Fruit fly (Drosophila melanogaster) whole organism, embryonic: ENCODE measurements around the gene mRpS31.

Experiments
- ATbp ChIP-seq: fragments of 200-800 bp; sonication (Bioruptor generic); optimal IDR thresholded peaks from 2 replicates; lab custom pipeline; 2017; ENCODE audit warnings: missing biosample characterization, mild to moderate bottlenecking, missing genetic modification characterization, missing genetic modification reagents
- Bgb ChIP-seq: fragments of 200-800 bp; sonication (Bioruptor generic); IDR thresholded peaks from 2 replicates; pipeline ENCODE4 v1.3.6; 2022; ENCODE audit warnings: missing biosample characterization, missing genetic modification characterization; ENCODE audit not compliant: partially characterized antibody
- CG10462 ChIP-seq: fragments of 200-800 bp; sonication (Bioruptor generic); optimal IDR thresholded peaks from 2 replicates; lab custom pipeline; 2016; ENCODE audit warnings: missing biosample characterization, missing genetic modification characterization
- CG10654 ChIP-seq: fragments of 200-800 bp; sonication (Bioruptor generic); optimal IDR thresholded peaks from 2 replicates; lab custom pipeline; 2016; ENCODE audit warnings: missing biosample characterization, missing genetic modification characterization
- CG11723 ChIP-seq: fragments of 200-800 bp; sonication (Bioruptor generic); optimal IDR thresholded peaks from 2 replicates; lab custom pipeline; 2017; ENCODE audit warnings: missing biosample characterization, mild to moderate bottlenecking, missing genetic modification characterization
- CG12155 ChIP-seq: fragments of 200-800 bp; sonication (Bioruptor generic); optimal IDR thresholded peaks from 3 replicates; lab custom pipeline; 2016; ENCODE audit warnings: missing biosample characterization, missing genetic modification characterization
- CG12659 ChIP-seq: fragments of 200-800 bp; sonication (Bioruptor generic); optimal IDR thresholded peaks from 3 replicates; lab custom pipeline; 2017; ENCODE audit warnings: mild to moderate bottlenecking, missing biosample characterization, missing genetic modification reagents, missing genetic modification characterization
- CG13624 ChIP-seq: fragments of 200-800 bp; sonication (Bioruptor generic); optimal IDR thresholded peaks from 2 replicates; lab custom pipeline; 2016; ENCODE audit warnings: missing biosample characterization, missing genetic modification characterization
- CG14667 ChIP-seq: fragments of 200-800 bp; sonication (Bioruptor generic); IDR thresholded peaks from 2 replicates; pipeline ENCODE4 v1.3.6; 2022; ENCODE audit warnings: missing biosample characterization, missing genetic modification characterization
- CG14710 ChIP-seq: fragments of 200-800 bp; sonication (Bioruptor generic); optimal IDR thresholded peaks from 3 replicates; lab custom pipeline; 2019; ENCODE audit warnings: missing biosample characterization, mild to moderate bottlenecking, missing genetic modification characterization, moderate library complexity
- CG14860 ChIP-seq: fragments of 200-800 bp; sonication (Bioruptor generic); IDR thresholded peaks from 3 replicates; pipeline ENCODE4 v1.3.6; 2022; ENCODE audit warnings: missing biosample characterization, missing genetic modification characterization; ENCODE audit not compliant: partially characterized antibody
- CG15696 ChIP-seq: fragments of 200-800 bp; sonication (Bioruptor generic); optimal IDR thresholded peaks from 2 replicates; lab custom pipeline; 2019; ENCODE audit warnings: missing biosample characterization, mild to moderate bottlenecking, missing genetic modification characterization, moderate library complexity
- CG17359 ChIP-seq: fragments of 200-800 bp; sonication (Bioruptor generic); optimal IDR thresholded peaks from 3 replicates; lab custom pipeline; 2018; ENCODE audit warnings: missing biosample characterization, mild to moderate bottlenecking, missing genetic modification characterization, moderate library complexity
- CG2875 ChIP-seq: fragments of 200-800 bp; sonication (Bioruptor generic); optimal IDR thresholded peaks from 2 replicates; lab custom pipeline; 2017; ENCODE audit warnings: missing biosample characterization, mild to moderate bottlenecking, missing genetic modification characterization, missing genetic modification reagents
- CG33213 ChIP-seq: fragments of 200-800 bp; sonication (Bioruptor generic); optimal IDR thresholded peaks from 3 replicates; lab custom pipeline; 2016; ENCODE audit warnings: missing biosample characterization, missing genetic modification characterization
- CG6654 ChIP-seq: fragments of 200-800 bp; sonication (Bioruptor generic); optimal IDR thresholded peaks from 2 replicates; lab custom pipeline; 2017; ENCODE audit warnings: missing biosample characterization, mild to moderate bottlenecking, missing genetic modification characterization
- CG7963 ChIP-seq: fragments of 200-800 bp; sonication (Bioruptor generic); IDR thresholded peaks from 3 replicates; pipeline ENCODE4 v1.3.6; 2022; ENCODE audit warnings: missing biosample characterization, missing genetic modification characterization; ENCODE audit not compliant: partially characterized antibody
- CG7987 ChIP-seq: fragments of 200-800 bp; sonication (Bioruptor generic); optimal IDR thresholded peaks from 2 replicates; lab custom pipeline; 2018; ENCODE audit warnings: missing biosample characterization, mild to moderate bottlenecking, missing genetic modification characterization, moderate library complexity
- Fer1 ChIP-seq: fragments of 200-800 bp; sonication (Bioruptor generic); optimal IDR thresholded peaks from 2 replicates; lab custom pipeline; 2017; ENCODE audit warnings: missing biosample characterization, mild to moderate bottlenecking, missing genetic modification characterization
- Gsc ChIP-seq: fragments of 200-800 bp; sonication (Bioruptor generic); IDR thresholded peaks from 2 replicates; pipeline ENCODE4 v1.3.6; 2022; ENCODE audit warnings: missing biosample characterization, missing genetic modification characterization
- Gug ChIP-seq: fragments of 200-800 bp; sonication (Bioruptor generic); IDR thresholded peaks from 4 replicates; pipeline ENCODE4 v1.3.6; 2022; ENCODE audit warnings: missing biosample characterization, missing genetic modification characterization
- H15 ChIP-seq: fragments of 200-800 bp; sonication (Bioruptor generic); IDR thresholded peaks from 3 replicates; pipeline ENCODE4 v1.3.6; 2022; ENCODE audit warnings: missing biosample characterization, missing genetic modification characterization
- Jarid2 ChIP-seq: fragments of 200-800 bp; sonication (Bioruptor generic); optimal IDR thresholded peaks from 3 replicates; lab custom pipeline; 2017; ENCODE audit warnings: mild to moderate bottlenecking, missing biosample characterization, missing genetic modification reagents, missing genetic modification characterization
- Med ChIP-seq: fragments of 200-800 bp; sonication (Bioruptor generic); peaks from one replicate; lab custom pipeline; 2016; ENCODE audit warnings: missing biosample characterization, missing genetic modification characterization, mild to moderate bottlenecking, inconsistent platforms, moderate library complexity
- Myb ChIP-seq: fragments of 200-800 bp; sonication (Bioruptor generic); optimal IDR thresholded peaks from 2 replicates; lab custom pipeline; 2016; ENCODE audit warnings: missing biosample characterization, missing genetic modification characterization
- Nf-YB ChIP-seq: fragments of 200-800 bp; sonication (Bioruptor generic); optimal IDR thresholded peaks from 3 replicates; lab custom pipeline; 2019; ENCODE audit warnings: missing biosample characterization, mild to moderate bottlenecking, missing genetic modification characterization, moderate library complexity
- Ptx1 ChIP-seq: fragments of 200-800 bp; sonication (Bioruptor generic); IDR thresholded peaks from 2 replicates; pipeline ENCODE4 v1.3.6; 2022; ENCODE audit warnings: missing biosample characterization, missing genetic modification characterization
- Rx ChIP-seq: fragments of 200-800 bp; sonication (Bioruptor generic); IDR thresholded peaks from 2 replicates; pipeline ENCODE4 v1.3.6; 2022; ENCODE audit warnings: missing biosample characterization, missing genetic modification characterization
- Sry-δ ChIP-seq: fragments of 200-800 bp; sonication (Bioruptor generic); optimal IDR thresholded peaks from 2 replicates; lab custom pipeline; 2016; ENCODE audit warnings: missing biosample characterization, missing genetic modification characterization
- Stat92E ChIP-seq, 3 experiments: fragments of >200 bp in 2 of 3; fragments of 200-800 bp in 1 of 3; sonication (Bioruptor generic) in 1 of 3; optimal IDR thresholded peaks; 2 replicates each; lab custom pipeline; 2017 to 2019; ENCODE audit warnings: missing biosample characterization in 3 of 3, missing genetic modification characterization in 3 of 3, mild to moderate bottlenecking in 1 of 3, moderate library complexity in 1 of 3
- Taf1 ChIP-seq: fragments of 200-800 bp; sonication (Bioruptor generic); IDR thresholded peaks from 2 replicates; pipeline ENCODE4 v1.3.6; 2022; ENCODE audit warnings: missing biosample characterization, missing genetic modification characterization
- bbx ChIP-seq: fragments of 200-800 bp; sonication (Bioruptor generic); IDR thresholded peaks from 2 replicates; pipeline ENCODE4 v1.3.6; 2022; ENCODE audit warnings: missing biosample characterization, missing genetic modification characterization; ENCODE audit not compliant: partially characterized antibody
- cato ChIP-seq: fragments of 200-800 bp; sonication (Bioruptor generic); optimal IDR thresholded peaks from 2 replicates; lab custom pipeline; 2016; ENCODE audit warnings: missing biosample characterization, missing genetic modification characterization, borderline replicate concordance
- chinmo ChIP-seq: fragments of 200-800 bp; sonication (Bioruptor generic); IDR thresholded peaks from 4 replicates; pipeline ENCODE4 v1.3.6; 2022; ENCODE audit warnings: missing biosample characterization, missing genetic modification characterization; ENCODE audit not compliant: partially characterized antibody
- chm ChIP-seq: fragments of 200-800 bp; sonication (Bioruptor generic); IDR thresholded peaks from 2 replicates; pipeline ENCODE4 v1.3.6; 2022; ENCODE audit warnings: missing biosample characterization, missing genetic modification characterization
- ci ChIP-seq: fragments of 200-800 bp; sonication (Bioruptor generic); IDR thresholded peaks from 3 replicates; pipeline ENCODE4 v1.3.6; 2022; ENCODE audit warnings: missing biosample characterization, missing genetic modification characterization
- fd3F ChIP-seq: fragments of 200-800 bp; sonication (Bioruptor generic); optimal IDR thresholded peaks from 2 replicates; lab custom pipeline; 2018; ENCODE audit warnings: missing biosample characterization, mild to moderate bottlenecking, missing genetic modification characterization, moderate library complexity
- inv ChIP-seq: fragments of 200-800 bp; sonication (Bioruptor generic); IDR thresholded peaks from 2 replicates; pipeline ENCODE4 v1.3.6; 2022; ENCODE audit warnings: missing biosample characterization, missing genetic modification characterization; ENCODE audit not compliant: partially characterized antibody
- nmo ChIP-seq: fragments of 200-800 bp; sonication (Bioruptor generic); optimal IDR thresholded peaks from 2 replicates; lab custom pipeline; 2018; ENCODE audit warnings: missing biosample characterization, mild to moderate bottlenecking, missing genetic modification characterization, moderate library complexity
- p53 ChIP-seq: fragments of 200-800 bp; sonication (Bioruptor generic); optimal IDR thresholded peaks from 2 replicates; lab custom pipeline; 2016; ENCODE audit warnings: missing biosample characterization, missing genetic modification characterization
- pfk ChIP-seq: fragments of 200-800 bp; sonication (Bioruptor generic); optimal IDR thresholded peaks from 2 replicates; lab custom pipeline; 2018; ENCODE audit warnings: missing biosample characterization, mild to moderate bottlenecking, missing genetic modification characterization, moderate library complexity
- phol ChIP-seq: fragments of 200-800 bp; sonication (Bioruptor generic); optimal IDR thresholded peaks from 3 replicates; lab custom pipeline; 2018; ENCODE audit warnings: missing biosample characterization, mild to moderate bottlenecking, missing genetic modification characterization, moderate library complexity
- pita ChIP-seq: fragments of 200-800 bp; sonication (Bioruptor generic); optimal IDR thresholded peaks from 2 replicates; lab custom pipeline; 2017; ENCODE audit warnings: missing biosample characterization, mild to moderate bottlenecking, missing genetic modification characterization
- pnt ChIP-seq: fragments of 200-800 bp; sonication (Bioruptor generic); optimal IDR thresholded peaks from 3 replicates; lab custom pipeline; 2016; ENCODE audit warnings: missing biosample characterization, missing genetic modification characterization
- sisA ChIP-seq: fragments of 200-800 bp; sonication (Bioruptor generic); IDR thresholded peaks from 2 replicates; pipeline ENCODE4 v1.3.6; 2022; ENCODE audit warnings: missing biosample characterization, missing genetic modification characterization
- stwl ChIP-seq: fragments of 200-800 bp; sonication (Bioruptor generic); optimal IDR thresholded peaks from 3 replicates; lab custom pipeline; 2018; ENCODE audit warnings: missing biosample characterization, mild to moderate bottlenecking, missing genetic modification characterization, moderate library complexity
- sug ChIP-seq: fragments of 200-800 bp; optimal IDR thresholded peaks from 2 replicates; lab custom pipeline; 2019; ENCODE audit warnings: missing biosample characterization, mild to moderate bottlenecking, missing genetic modification characterization, moderate library complexity
- tin ChIP-seq: fragments of 200-800 bp; sonication (Bioruptor generic); optimal IDR thresholded peaks from 3 replicates; lab custom pipeline; 2016; ENCODE audit warnings: missing biosample characterization, missing genetic modification characterization
- trem ChIP-seq: fragments of 200-800 bp; optimal IDR thresholded peaks from 3 replicates; lab custom pipeline; 2019; ENCODE audit warnings: missing biosample characterization, mild to moderate bottlenecking, missing genetic modification characterization, moderate library complexity
- zen2 ChIP-seq: fragments of 200-800 bp; sonication (Bioruptor generic); IDR thresholded peaks from 3 replicates; pipeline ENCODE4 v1.3.6; 2022; ENCODE audit warnings: missing biosample characterization, missing genetic modification characterization; ENCODE audit not compliant: partially characterized antibody

The mRpS31 gene

DNA sequence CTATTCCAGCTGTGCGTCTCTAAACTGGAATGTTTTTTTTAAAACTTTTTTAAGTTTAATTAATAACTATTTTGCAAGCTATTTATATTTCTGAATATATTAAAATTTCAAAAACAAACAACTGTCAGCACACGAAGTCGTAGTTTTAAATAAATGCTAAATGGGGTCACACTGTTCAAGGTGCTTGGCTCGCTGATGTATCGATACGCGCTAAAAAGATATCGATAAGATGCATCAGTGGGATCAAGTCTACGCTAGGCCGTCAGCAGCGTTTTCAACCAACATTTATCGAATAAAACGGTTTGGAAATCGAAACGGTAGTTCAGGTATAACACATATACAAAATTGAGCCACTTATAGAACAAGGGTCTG lies 45.9 kb downstream of the mRpS31 start, which contains the start of gene Diap1 (continued):
- TF ChIP-seq nmo (GFP tag; lab: Kevin White, UChicago): peak; percentile 50
- peak; percentile 92 for TF ChIP-seq bbx
- no peak for TF ChIP-seq Gsc (GFP tag; lab: Robert Waterston, UW)
- no peak for TF ChIP-seq Gug
- TF ChIP-seq Taf1 (GFP tag; lab: Robert Waterston, UW): no peak
- TF ChIP-seq p53 (GFP tag; lab: Kevin White, UChicago): no peak
- TF ChIP-seq tin (GFP tag; lab: Kevin White, UChicago): no peak
- TF ChIP-seq Med: peak; percentile 84
- no peak for TF ChIP-seq CG17359
- peak; percentile 93 for TF ChIP-seq stwl (tag; lab: Kevin White, UChicago)
- peak; percentile 79 for TF ChIP-seq Myb (GFP tag; lab: Kevin White, UChicago)
- TF ChIP-seq Sry-δ (GFP tag; lab: Kevin White, UChicago): peak; percentile 90
- no peak for TF ChIP-seq chm (GFP tag; lab: Robert Waterston, UW)
- TF ChIP-seq CG14667 (GFP tag; lab: Robert Waterston, UW): no peak
- peak; percentile 100 for TF ChIP-seq CG14710 (tag; lab: Kevin White, UChicago)
- TF ChIP-seq pfk (GFP tag; lab: Kevin White, UChicago): peak; percentile 64
- TF ChIP-seq Rx (GFP tag; lab: Robert Waterston, UW): no peak
- no peak for TF ChIP-seq CG10462 (GFP tag; lab: Kevin White, UChicago)
- TF ChIP-seq CG10654: peak; percentile 6
- TF ChIP-seq CG11723 (GFP tag; lab: Kevin White, UChicago): no peak
- peak; percentile 40 for TF ChIP-seq phol (tag; lab: Kevin White, UChicago)
- TF ChIP-seq pita: peak; percentile 87
- no peak for TF ChIP-seq Ptx1 (GFP tag; lab: Robert Waterston, UW)
- no peak for TF ChIP-seq H15 (GFP tag; lab: Robert Waterston, UW)
- TF ChIP-seq CG7987 (GFP tag; lab: Kevin White, UChicago): peak; percentile 34
- TF ChIP-seq pnt (GFP tag; lab: Kevin White, UChicago): no peak
- TF ChIP-seq sug: no peak
- no peak for TF ChIP-seq CG12155 (GFP tag; lab: Kevin White, UChicago)
- TF ChIP-seq trem (tag; lab: Kevin White, UChicago): peak; percentile 76
- peak; percentile 50 for TF ChIP-seq CG13624 (GFP tag; lab: Kevin White, UChicago)
- no peak for TF ChIP-seq CG15696 (tag; lab: Kevin White, UChicago)
- peak; percentile 41 for TF ChIP-seq CG33213 (GFP tag; lab: Kevin White, UChicago)
- peak; percentile 84 for TF ChIP-seq CG14860 (GFP tag; lab: Robert Waterston, UW)
- TF ChIP-seq CG6654 (GFP tag; lab: Kevin White, UChicago): no peak
- TF ChIP-seq fd3F (GFP tag; lab: Kevin White, UChicago): no peak
- no peak for TF ChIP-seq Fer1 (GFP tag; lab: Kevin White, UChicago)
- no peak for TF ChIP-seq cato
- TF ChIP-seq CG7963: peak; percentile 91
- TF ChIP-seq ATbp: no peak
- peak; percentile 14; the same call in 2 of the 3 replicates for TF ChIP-seq ci (GFP tag; lab: Robert Waterston, UW)
- TF ChIP-seq CG12659 (GFP tag; lab: Kevin White, UChicago): peak; percentile 18
- no peak for TF ChIP-seq Nf-YB
- peak; percentile 91; the same call in 2 of the 3 replicates for TF ChIP-seq zen2
- TF ChIP-seq CG2875 (GFP tag; lab: Kevin White, UChicago): no peak
- TF ChIP-seq chinmo (GFP tag; lab: Robert Waterston, UW): peak; percentile 40; the same call in 1 of the 4 replicates
- no peak for TF ChIP-seq sisA
- TF ChIP-seq Stat92E (GFP tag; optimal IDR thresholded peaks at IDR 0.05; lab: Kevin White, UChicago): peak in 1 of 3 experiments; percentile 72
- TF ChIP-seq Jarid2 (GFP tag; lab: Kevin White, UChicago): no peak
- TF ChIP-seq Bgb (GFP tag; lab: Robert Waterston, UW): peak; percentile 95
- TF ChIP-seq inv (GFP tag; lab: Robert Waterston, UW): peak; percentile 84
